Worm (Caenorhabditis elegans): ENCODE data around the gene Y43F8C.13.

ce11 chrV:19668213-19668612 lies 29.0 kb downstream of the Y43F8C.13 start:
- TF ChIP-seq nhr-76 (tag; optimal IDR thresholded peaks at IDR 0.05) (no peak), nhr-11 (tag; optimal IDR thresholded peaks at IDR 0.05) (no peak), ztf-11 (tag; optimal IDR thresholded peaks at IDR 0.05) (no peak), lin-35 (GFP tag; optimal IDR thresholded peaks at IDR 0.05) (no peak), ceh-82 (tag; optimal IDR thresholded peaks at IDR 0.05) (no peak), fkh-8 (tag; optimal IDR thresholded peaks at IDR 0.05) (peak; percentile 91), lin-39 (tag; optimal IDR thresholded peaks at IDR 0.05) (no peak), dsc-1 (tag; optimal IDR thresholded peaks at IDR 0.05) (peak; percentile 47), unc-62 (GFP tag; optimal IDR thresholded peaks at IDR 0.05) (no peak), ama-1 (optimal IDR thresholded peaks at IDR 0.05) (no peak), alr-1 (tag; optimal IDR thresholded peaks at IDR 0.05; ENCODE audit: borderline replicate concordance) (no peak), lin-15B (tag; optimal IDR thresholded peaks at IDR 0.05) (no peak), nhr-77 (tag; optimal IDR thresholded peaks at IDR 0.05) (no peak), nhr-71 (tag; optimal IDR thresholded peaks at IDR 0.05) (peak; percentile 63)
